Worm (Caenorhabditis elegans) whole organism, L1 larva: Measurements from ENCODE around the gene orc-1.

Source experiments
- C34B4.2 ChIP-seq: sonication (generic microtip); optimal IDR thresholded peaks from 2 replicates; lab custom pipeline; 2017; ENCODE audit warnings: mild to moderate bottlenecking, missing genetic modification characterization, missing compliant biosample characterization
- F16B12.6 ChIP-seq: fragments of 150-350 bp; optimal IDR thresholded peaks from 2 replicates; lab custom pipeline; 2014; ENCODE audit warnings: missing biosample characterization, missing genetic modification characterization
- ama-1 ChIP-seq: fragments of 150-350 bp; optimal IDR thresholded peaks from 2 replicates; lab custom pipeline; 2014
- blmp-1 ChIP-seq: fragments of 150-350 bp; optimal IDR thresholded peaks from 2 replicates; lab custom pipeline; 2014; ENCODE audit warnings: missing biosample characterization, missing genetic modification characterization
- ceh-82 ChIP-seq, 3 experiments: fragments of 150-350 bp in 1 of 3; sonication (generic microtip) in 2 of 3; optimal IDR thresholded peaks; 2 replicates each; lab custom pipeline; 2014 to 2017; ENCODE audit warnings: missing biosample characterization in 3 of 3, missing genetic modification characterization in 3 of 3
- ceh-88 ChIP-seq: fragments of 200-800 bp; sonication (Bioruptor generic); IDR thresholded peaks from 2 replicates; pipeline ENCODE4 v1.3.6; 2022; ENCODE audit warnings: missing genetic modification characterization, missing compliant biosample characterization
- ceh-90 ChIP-seq: sonication (generic microtip); optimal IDR thresholded peaks from 2 replicates; lab custom pipeline; 2016; ENCODE audit warnings: missing genetic modification characterization, missing compliant biosample characterization
- ces-1 ChIP-seq: fragments of 150-350 bp; optimal IDR thresholded peaks from 2 replicates; lab custom pipeline; 2014; ENCODE audit warnings: missing biosample characterization, missing genetic modification reagents, missing genetic modification characterization
- dsc-1 ChIP-seq: sonication (generic microtip); optimal IDR thresholded peaks from 2 replicates; lab custom pipeline; 2016; ENCODE audit warnings: mild to moderate bottlenecking, missing genetic modification characterization, missing compliant biosample characterization
- efl-1 ChIP-seq, 4 experiments: fragments of 150-350 bp; optimal IDR thresholded peaks in 3 of 4; peaks in 1 of 4; 1 replicate in 1 of 4; 2 replicates in 3 of 4; lab custom pipeline; 2014; ENCODE audit warnings: missing biosample characterization in 2 of 4, missing genetic modification characterization in 2 of 4, missing genetic modification reagents in 2 of 4
- egl-13 ChIP-seq: sonication (generic microtip); optimal IDR thresholded peaks from 2 replicates; lab custom pipeline; 2016; ENCODE audit warnings: missing genotype, missing genetic modification reagents, missing genetic modification characterization, missing compliant biosample characterization
- egl-27 ChIP-seq, 2 experiments: fragments of 150-350 bp in 1 of 2; sonication (generic microtip); optimal IDR thresholded peaks; 3 replicates each; lab custom pipeline; 2017 to 2018; ENCODE audit warnings: missing biosample characterization in 2 of 2, missing genetic modification characterization in 2 of 2, missing genetic modification reagents in 2 of 2
- elt-2 ChIP-seq: sonication (generic microtip); optimal IDR thresholded peaks from 2 replicates; lab custom pipeline; 2016; ENCODE audit warnings: missing genetic modification characterization, mild to moderate bottlenecking, inconsistent platforms, missing compliant biosample characterization, missing genetic modification reagents
- ets-5 ChIP-seq: fragments of 200-800 bp; sonication (Bioruptor generic); IDR thresholded peaks from 2 replicates; pipeline ENCODE4 v1.3.6; 2022; ENCODE audit warnings: missing genetic modification characterization, missing compliant biosample characterization
- fos-1 ChIP-seq: fragments of 150-350 bp; optimal IDR thresholded peaks from 2 replicates; lab custom pipeline; 2014; ENCODE audit warnings: missing biosample characterization, missing genetic modification characterization
- grh-1 ChIP-seq: fragments of 200-800 bp; sonication (Bioruptor generic); IDR thresholded peaks from 2 replicates; pipeline ENCODE4 v1.3.6; 2022; ENCODE audit warnings: missing genetic modification reagents, missing genetic modification characterization, missing compliant biosample characterization
- hlh-17 ChIP-seq: fragments of 200-800 bp; sonication (Bioruptor generic); optimal IDR thresholded peaks from 2 replicates; lab custom pipeline; 2018; ENCODE audit warnings: missing genetic modification characterization, mild to moderate bottlenecking, missing compliant biosample characterization, moderate library complexity, borderline replicate concordance
- hpl-2 ChIP-seq: fragments of 150-350 bp; optimal IDR thresholded peaks from 2 replicates; lab custom pipeline; 2014; ENCODE audit warnings: missing biosample characterization, missing genetic modification reagents, missing genetic modification characterization
- isw-1 ChIP-seq: fragments of 200-800 bp; sonication (Bioruptor generic); IDR thresholded peaks from 2 replicates; pipeline ENCODE4 v1.3.6; 2022; ENCODE audit warnings: missing genetic modification characterization, missing compliant biosample characterization
- lin-13 ChIP-seq: fragments of 150-350 bp; optimal IDR thresholded peaks from 2 replicates; lab custom pipeline; 2014; ENCODE audit warnings: missing biosample characterization, missing genetic modification reagents, missing genetic modification characterization
- lin-14 ChIP-seq: fragments of 200-800 bp; sonication (Bioruptor generic); optimal IDR thresholded peaks from 2 replicates; lab custom pipeline; 2018; ENCODE audit warnings: mild to moderate bottlenecking, missing genetic modification characterization, moderate library complexity, missing compliant biosample characterization
- lin-39 ChIP-seq: fragments of 150-350 bp; optimal IDR thresholded peaks from 2 replicates; lab custom pipeline; 2014; ENCODE audit warnings: missing biosample characterization, missing genetic modification reagents, missing genetic modification characterization
- mdl-1 ChIP-seq, 2 experiments: fragments of 150-350 bp; optimal IDR thresholded peaks; 2 replicates each; lab custom pipeline; 2014 to 2017; ENCODE audit warnings: missing biosample characterization in 2 of 2, missing genetic modification characterization in 2 of 2, inconsistent platforms in 1 of 2
- mep-1 ChIP-seq: fragments of 150-350 bp; optimal IDR thresholded peaks from 2 replicates; lab custom pipeline; 2014; ENCODE audit warnings: missing biosample characterization, missing genetic modification characterization
- nhr-11 ChIP-seq: fragments of 150-350 bp; optimal IDR thresholded peaks from 2 replicates; lab custom pipeline; 2014; ENCODE audit warnings: missing biosample characterization, missing genetic modification characterization
- nhr-12 ChIP-seq: sonication (generic microtip); optimal IDR thresholded peaks from 2 replicates; lab custom pipeline; 2017; ENCODE audit warnings: missing biosample characterization, missing genetic modification characterization
- nhr-19 ChIP-seq: fragments of 200-800 bp; sonication (Bioruptor generic); conservative IDR thresholded peaks from 2 replicates; pipeline ENCODE4 v1.3.6; 2022; ENCODE audit warnings: missing genetic modification characterization, missing compliant biosample characterization
- nhr-20 ChIP-seq: sonication (generic microtip); optimal IDR thresholded peaks from 2 replicates; lab custom pipeline; 2016; ENCODE audit warnings: mild to moderate bottlenecking, missing genetic modification characterization, missing compliant biosample characterization
- nhr-47 ChIP-seq: sonication (generic microtip); optimal IDR thresholded peaks from 2 replicates; lab custom pipeline; 2016; ENCODE audit warnings: mild to moderate bottlenecking, missing genetic modification characterization, moderate library complexity, missing compliant biosample characterization
- nhr-71 ChIP-seq: sonication (generic microtip); optimal IDR thresholded peaks from 2 replicates; lab custom pipeline; 2016; ENCODE audit warnings: mild to moderate bottlenecking, missing genetic modification characterization, moderate library complexity, missing compliant biosample characterization
- nhr-85 ChIP-seq: sonication (generic microtip); peaks from one replicate; lab custom pipeline; 2016; ENCODE audit warnings: missing genetic modification characterization, inconsistent platforms, missing compliant biosample characterization
- nhr-90 ChIP-seq: sonication (generic microtip); optimal IDR thresholded peaks from 2 replicates; lab custom pipeline; 2016; ENCODE audit warnings: mild to moderate bottlenecking, missing genetic modification characterization, missing compliant biosample characterization; ENCODE audit not compliant: poor library complexity
- pag-3 ChIP-seq: sonication (generic microtip); optimal IDR thresholded peaks from 2 replicates; lab custom pipeline; 2017; ENCODE audit warnings: missing genetic modification characterization, mild to moderate bottlenecking, missing compliant biosample characterization, antibody characterized with exemption, borderline replicate concordance; ENCODE audit not compliant: insufficient read depth
- pax-3 ChIP-seq: fragments of 200-800 bp; sonication (Bioruptor generic); optimal IDR thresholded peaks from 2 replicates; lab custom pipeline; 2018; ENCODE audit warnings: mild to moderate bottlenecking, missing genetic modification characterization, moderate library complexity, missing compliant biosample characterization
- rnt-1 ChIP-seq: sonication (generic microtip); optimal IDR thresholded peaks from 2 replicates; lab custom pipeline; 2016; ENCODE audit warnings: mild to moderate bottlenecking, missing genetic modification characterization, moderate library complexity, missing compliant biosample characterization
- sup-37 ChIP-seq: fragments of 200-800 bp; sonication (Bioruptor generic); optimal IDR thresholded peaks from 2 replicates; lab custom pipeline; 2018; ENCODE audit warnings: mild to moderate bottlenecking, missing genetic modification characterization, missing compliant biosample characterization
- swsn-7 ChIP-seq: sonication (generic microtip); optimal IDR thresholded peaks from 2 replicates; lab custom pipeline; 2016; ENCODE audit warnings: missing genetic modification characterization, missing compliant biosample characterization
- tbx-2 ChIP-seq: sonication (generic microtip); optimal IDR thresholded peaks from 2 replicates; lab custom pipeline; 2016; ENCODE audit warnings: missing genetic modification characterization, missing compliant biosample characterization
- tlp-1 ChIP-seq: fragments of 150-350 bp; optimal IDR thresholded peaks from 2 replicates; lab custom pipeline; 2014; ENCODE audit warnings: missing biosample characterization, missing genetic modification characterization
- unc-86 ChIP-seq: sonication (generic microtip); optimal IDR thresholded peaks from 2 replicates; lab custom pipeline; 2016; ENCODE audit warnings: missing genetic modification characterization, missing compliant biosample characterization
- xbp-1 ChIP-seq: sonication (generic microtip); optimal IDR thresholded peaks from 2 replicates; lab custom pipeline; 2016; ENCODE audit warnings: missing genetic modification characterization, missing compliant biosample characterization
- zag-1 ChIP-seq: fragments of 150-350 bp; optimal IDR thresholded peaks from 2 replicates; lab custom pipeline; 2014; ENCODE audit warnings: missing biosample characterization, missing genetic modification characterization

orc-1 gene

DNA sequence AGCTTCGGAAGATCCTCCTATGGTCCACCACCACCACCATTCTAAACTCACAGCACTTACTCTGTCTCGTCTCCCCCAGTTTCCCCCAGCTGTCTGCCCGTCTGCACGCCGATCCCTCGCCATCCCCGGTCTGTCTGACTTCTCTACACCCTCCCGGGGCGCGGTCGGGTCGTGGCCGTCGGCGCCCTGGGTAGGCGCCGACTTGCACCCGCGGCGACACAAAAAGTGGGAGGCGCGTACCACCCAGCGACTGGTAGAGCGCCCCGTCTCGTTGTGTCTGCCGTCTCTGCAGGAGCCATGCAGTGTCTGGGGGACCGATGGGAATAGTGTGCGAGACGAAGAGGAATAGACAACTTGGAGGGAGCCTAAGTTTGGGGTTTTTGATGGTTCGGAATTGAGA, 8.9 kb upstream of the orc-1 start (continued):
- TF ChIP-seq fos-1 = peak; percentile 46
- peak; percentile 87 for TF ChIP-seq lin-13 (GFP tag; lab: Kevin White, UChicago)
- peak; percentile 68 for TF ChIP-seq isw-1
- peak; percentile 58 for TF ChIP-seq mep-1 (tag; lab: Kevin White, UChicago)
- peak; percentile 91 for TF ChIP-seq unc-86 (tag; lab: Kevin White, UChicago)
- no peak for TF ChIP-seq C34B4.2 (tag; lab: Kevin White, UChicago)
- TF ChIP-seq pag-3 (tag; lab: Kevin White, UChicago) = no peak
- TF ChIP-seq lin-14 (GFP tag; lab: Kevin White, UChicago) = peak; percentile 98
- peak; percentile 51 for TF ChIP-seq sup-37 (GFP tag; lab: Kevin White, UChicago)

DNA sequence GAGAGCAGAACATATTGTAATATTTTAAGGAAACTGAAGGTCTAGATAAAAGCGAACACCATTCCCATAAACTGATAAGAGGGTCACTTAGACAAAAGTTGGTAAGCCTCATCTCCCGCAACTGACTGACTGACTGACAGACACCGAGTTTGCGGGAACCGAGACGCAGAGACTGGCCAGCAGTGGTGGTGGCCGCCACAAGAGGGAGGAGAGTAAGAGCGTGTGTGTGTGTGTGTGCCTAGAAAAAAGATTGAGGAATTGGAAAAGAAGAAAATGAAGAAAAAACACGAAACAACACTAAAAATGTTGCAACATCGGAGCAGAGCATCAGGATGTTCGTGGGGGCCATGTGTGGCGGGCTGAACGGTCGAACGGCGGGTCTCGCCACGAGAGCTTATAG, 8.4 kb upstream of the orc-1 start:
- TF ChIP-seq hlh-17 (GFP tag; lab: Kevin White, UChicago) (no peak), ces-1 (GFP tag; lab: Kevin White, UChicago) (no peak), efl-1 (optimal IDR thresholded peaks at IDR 0.05; lab: Kevin White, UChicago) (no peak), efl-1 (GFP tag; optimal IDR thresholded peaks at IDR 0.05 in 1 of 2; lab: Kevin White, UChicago) (peak in 1 of 2 experiments; percentile 53), ceh-90 (tag; lab: Kevin White, UChicago) (no peak), ceh-82 (tag; optimal IDR thresholded peaks at IDR 0.05; lab: Kevin White, UChicago) (peak in 1 of 3 experiments; percentile 2), rnt-1 (tag; lab: Kevin White, UChicago) (peak; percentile 51)

DNA sequence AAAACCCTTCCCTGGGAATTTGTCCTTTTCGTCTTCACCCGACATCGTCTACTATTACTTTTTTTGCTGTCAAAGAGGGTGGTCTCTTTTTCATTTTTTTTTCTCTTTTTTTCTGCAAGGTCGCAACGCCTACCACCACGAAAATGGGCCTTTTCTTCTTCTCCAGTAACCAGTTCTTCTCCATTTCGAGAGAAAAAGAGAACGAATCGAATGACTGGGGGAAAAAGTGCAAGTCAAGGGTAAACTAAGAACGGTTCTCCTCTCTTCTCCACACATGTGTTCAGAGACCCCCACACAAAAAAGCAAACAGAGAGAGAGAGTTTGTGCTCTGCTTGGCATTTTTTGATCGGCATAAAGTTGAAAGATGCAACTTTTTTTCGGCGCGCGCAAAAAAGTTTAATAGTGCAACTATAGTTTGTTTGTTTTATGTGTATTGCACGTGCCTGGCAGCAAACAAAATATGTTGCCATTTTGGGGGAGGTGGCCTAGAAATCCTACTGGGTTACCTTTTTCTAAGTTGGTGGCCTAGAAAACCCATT, 6.4 kb upstream of the orc-1 start:
- TF ChIP-seq swsn-7 (tag; lab: Kevin White, UChicago) (no peak), nhr-85 (tag; lab: Kevin White, UChicago) (peak; percentile 3), zag-1 (tag; lab: Kevin White, UChicago) (no peak), pax-3 (tag; lab: Kevin White, UChicago) (no peak), lin-39 (no peak), rnt-1 (tag; lab: Kevin White, UChicago) (no peak), blmp-1 (tag; lab: Kevin White, UChicago) (peak; percentile 72), nhr-20 (tag; lab: Kevin White, UChicago) (peak; percentile 23), ets-5 (GFP tag; lab: Robert Waterston, UW) (no peak), nhr-71 (peak; percentile 7), ceh-90 (tag; lab: Kevin White, UChicago) (no peak), efl-1 (optimal IDR thresholded peaks at IDR 0.05; lab: Kevin White, UChicago) (peak in 1 of 2 experiments; percentile 0), efl-1 (GFP tag; optimal IDR thresholded peaks at IDR 0.05 in 1 of 2; lab: Kevin White, UChicago) (peak in 1 of 2 experiments; percentile 68), isw-1 (no peak), tbx-2 (tag; lab: Kevin White, UChicago) (no peak), tlp-1 (tag; lab: Kevin White, UChicago) (no peak), grh-1 (GFP tag; lab: Robert Waterston, UW) (no peak), ama-1 (no peak), ceh-88 (GFP tag; lab: Robert Waterston, UW) (no peak), egl-13 (tag; lab: Kevin White, UChicago) (no peak), nhr-47 (tag; lab: Kevin White, UChicago) (no peak), nhr-11 (tag; lab: Kevin White, UChicago) (no peak), nhr-90 (tag; lab: Kevin White, UChicago) (no peak), mep-1 (tag; lab: Kevin White, UChicago) (peak; percentile 12), mdl-1 (tag; optimal IDR thresholded peaks at IDR 0.05; lab: Kevin White, UChicago) (peak in 1 of 2 experiments; percentile 41), xbp-1 (tag; lab: Kevin White, UChicago) (no peak), dsc-1 (no peak), nhr-12 (tag; lab: Kevin White, UChicago) (no peak), nhr-19 (GFP tag; lab: Robert Waterston, UW) (no peak), hpl-2 (GFP tag; lab: Kevin White, UChicago) (no peak), lin-14 (GFP tag; lab: Kevin White, UChicago) (peak; percentile 61), elt-2 (tag; lab: Kevin White, UChicago) (no peak), egl-27 (tag; optimal IDR thresholded peaks at IDR 0.05; lab: Kevin White, UChicago) (no peak), sup-37 (GFP tag; lab: Kevin White, UChicago) (no peak), F16B12.6 (tag; lab: Kevin White, UChicago) (no peak)
